In the genomic region with DNA sequence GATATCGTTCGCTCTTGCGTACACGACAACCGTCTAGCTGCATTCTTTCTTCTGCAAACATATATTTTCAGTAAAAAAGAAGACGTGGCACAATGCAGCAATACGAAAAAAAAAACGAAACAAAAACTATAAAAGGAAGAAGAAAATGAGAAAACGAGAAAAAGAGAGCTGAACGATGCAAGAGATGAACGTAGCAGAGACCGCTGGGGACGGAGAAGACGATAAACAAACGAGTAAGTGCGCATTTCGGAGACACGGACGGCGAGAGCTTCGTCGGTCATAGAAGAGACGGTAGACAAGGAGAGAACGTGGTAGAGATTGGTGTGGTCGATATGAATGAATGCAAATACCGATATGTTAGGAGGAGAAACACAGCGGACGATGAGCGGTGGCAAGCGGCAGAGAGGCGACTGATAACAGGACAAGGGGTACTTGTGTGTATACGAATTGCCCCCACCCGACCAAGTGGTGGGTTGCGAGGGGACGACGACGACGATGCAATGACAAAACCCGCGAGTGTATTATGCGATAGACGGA, we compare ENCODE assay signal across 4 worm cellular contexts.
A peak's percentile ranks its signal among the peaks of the same experiment; 100 is the strongest.
TF ChIP-seq lines count a peak whose summit lies in the region.

K04B12.2 (minus strand) TSS at position 51 of the 537 bp plus-strand sequence.

TF ChIP-seq in whole organism, L2 larva, 48 proteins besides CTCF, POLR2A, EP300 and RAD21 (continued from another document):
- TF ChIP-seq ZK546.5 (tag; optimal IDR thresholded peaks at IDR 0.05; lab: Kevin White, UChicago): no peak
- peak; percentile 75 for TF ChIP-seq unc-55 (GFP tag; optimal IDR thresholded peaks at IDR 0.05; lab: Kevin White, UChicago)
- TF ChIP-seq nhr-12 (tag; optimal IDR thresholded peaks at IDR 0.05; lab: Kevin White, UChicago): no peak
- no peak for TF ChIP-seq mbf-1 (tag; optimal IDR thresholded peaks at IDR 0.05; lab: Kevin White, UChicago)
- peak; percentile 63 for TF ChIP-seq lin-11 (tag; optimal IDR thresholded peaks at IDR 0.05; lab: Kevin White, UChicago)
- TF ChIP-seq mdl-1 (tag; optimal IDR thresholded peaks at IDR 0.05; lab: Kevin White, UChicago): peak; percentile 20 to 35
- no peak for TF ChIP-seq nhr-23 (tag; optimal IDR thresholded peaks at IDR 0.05; lab: Kevin White, UChicago)
- peak in 1 of 2 experiments; percentile 64 for TF ChIP-seq lsy-2 (tag; optimal IDR thresholded peaks at IDR 0.05; lab: Kevin White, UChicago)
- no peak for TF ChIP-seq sem-4 (tag; optimal IDR thresholded peaks at IDR 0.05; lab: Kevin White, UChicago)
- peak; percentile 10 for TF ChIP-seq blmp-1 (tag; optimal IDR thresholded peaks at IDR 0.05; lab: Kevin White, UChicago; ENCODE audit: insufficient read depth)
- TF ChIP-seq C34F6.9 (tag; optimal IDR thresholded peaks at IDR 0.05; lab: Kevin White, UChicago): peak; percentile 79

TF ChIP-seq in whole organism, L4 larva, 104 proteins besides CTCF, POLR2A, EP300 and RAD21 (continued from another document and continues in another):
- TF ChIP-seq jun-1 (tag; optimal IDR thresholded peaks at IDR 0.05; lab: Kevin White, UChicago) (peak; percentile 31), lsy-2 (tag; optimal IDR thresholded peaks at IDR 0.05; lab: Kevin White, UChicago) (peak; percentile 41 to 67), unc-39 (tag; optimal IDR thresholded peaks at IDR 0.05; lab: Kevin White, UChicago) (no peak), mep-1 (tag; optimal IDR thresholded peaks at IDR 0.05; lab: Kevin White, UChicago) (peak; percentile 85), nhr-6 (tag; optimal IDR thresholded peaks at IDR 0.05; lab: Kevin White, UChicago) (peak; percentile 84), mxl-3 (GFP tag; optimal IDR thresholded peaks at IDR 0.05; lab: Kevin White, UChicago) (peak; percentile 86), set-16 (GFP tag; IDR thresholded peaks at IDR 0.05; lab: Robert Waterston, UW) (peak; percentile 17; the same call in 1 of the 2 replicates), hlh-30 (tag; optimal IDR thresholded peaks at IDR 0.05; lab: Kevin White, UChicago; ENCODE audit: insufficient read depth) (peak; percentile 60), nhr-11 (tag; optimal IDR thresholded peaks at IDR 0.05; lab: Kevin White, UChicago) (peak; percentile 6), dve-1 (tag; optimal IDR thresholded peaks at IDR 0.05; lab: Kevin White, UChicago; ENCODE audit: insufficient read depth) (peak; percentile 84), egl-27 (tag; optimal IDR thresholded peaks at IDR 0.05; lab: Kevin White, UChicago) (no peak), php-3 (GFP tag; IDR thresholded peaks at IDR 0.05; lab: Robert Waterston, UW) (peak; percentile 35; the same call in 1 of the 2 replicates), Y105C5A.15 (GFP tag; IDR thresholded peaks at IDR 0.05; lab: Robert Waterston, UW) (no peak), arid-1 (GFP tag; conservative IDR thresholded peaks at IDR 0.05; lab: Robert Waterston, UW) (peak; percentile 37; the same call in 1 of the 2 replicates), lin-1 (GFP tag; IDR thresholded peaks at IDR 0.05; lab: Robert Waterston, UW) (peak; percentile 71), nhr-48 (tag; optimal IDR thresholded peaks at IDR 0.05; lab: Kevin White, UChicago) (peak; percentile 51), tag-97 (GFP tag; IDR thresholded peaks at IDR 0.05; lab: Robert Waterston, UW) (no peak), hlh-11 (tag; optimal IDR thresholded peaks at IDR 0.05; lab: Kevin White, UChicago) (peak; percentile 93), nhr-77 (tag; optimal IDR thresholded peaks at IDR 0.05; lab: Kevin White, UChicago) (peak; percentile 95), mes-2 (tag; optimal IDR thresholded peaks at IDR 0.05; lab: Kevin White, UChicago; ENCODE audit: poor library complexity, severe bottlenecking) (peak; percentile 54), madf-9 (GFP tag; conservative IDR thresholded peaks at IDR 0.05; lab: Robert Waterston, UW) (peak; percentile 71; the same call in 1 of the 2 replicates), nhr-28 (tag; optimal IDR thresholded peaks at IDR 0.05; lab: Kevin White, UChicago) (peak; percentile 79), lin-38 (GFP tag; IDR thresholded peaks at IDR 0.05; lab: Robert Waterston, UW) (peak; percentile 71), skn-1 (tag; optimal IDR thresholded peaks at IDR 0.05; lab: Kevin White, UChicago) (no peak), nhr-111 (GFP tag; optimal IDR thresholded peaks at IDR 0.05; lab: Kevin White, UChicago) (no peak), ceh-20 (GFP tag; IDR thresholded peaks at IDR 0.05; lab: Robert Waterston, UW) (no peak), dmd-6 (GFP tag; IDR thresholded peaks at IDR 0.05; lab: Robert Waterston, UW) (peak; percentile 81), nhr-237 (tag; optimal IDR thresholded peaks at IDR 0.05; lab: Kevin White, UChicago) (no peak), egl-43 (GFP tag; IDR thresholded peaks at IDR 0.05; lab: Robert Waterston, UW) (peak; percentile 63; the same call in 1 of the 2 replicates), T26A8.4 (GFP tag; IDR thresholded peaks at IDR 0.05; lab: Robert Waterston, UW) (peak; percentile 70), cey-2 (tag; optimal IDR thresholded peaks at IDR 0.05; lab: Kevin White, UChicago; ENCODE audit: borderline replicate concordance, insufficient read depth) (no peak), rbr-2 (tag; optimal IDR thresholded peaks at IDR 0.05; lab: Kevin White, UChicago) (peak; percentile 80), ztf-11 (tag; optimal IDR thresholded peaks at IDR 0.05; lab: Kevin White, UChicago) (no peak), zip-2 (tag; optimal IDR thresholded peaks at IDR 0.05; lab: Kevin White, UChicago) (no peak), nhr-102 (tag; optimal IDR thresholded peaks at IDR 0.05; lab: Kevin White, UChicago) (peak; percentile 43), hmg-1.1 (GFP tag; IDR thresholded peaks at IDR 0.05; lab: Robert Waterston, UW) (peak; percentile 81), D1046.2 (GFP tag; IDR thresholded peaks at IDR 0.05; lab: Robert Waterston, UW) (no peak)

TF ChIP-seq in whole organism, late embryonic, 69 proteins besides CTCF, POLR2A, EP300 and RAD21 (continued from another document and continues in another):
- no peak for TF ChIP-seq mec-3 (tag; optimal IDR thresholded peaks at IDR 0.05; lab: Kevin White, UChicago; ENCODE audit: borderline replicate concordance)
- no peak for TF ChIP-seq hlh-15 (tag; optimal IDR thresholded peaks at IDR 0.05; lab: Kevin White, UChicago)
- no peak for TF ChIP-seq gmeb-2 (tag; optimal IDR thresholded peaks at IDR 0.05; lab: Kevin White, UChicago)
- peak; percentile 41 for TF ChIP-seq pqm-1 (tag; optimal IDR thresholded peaks at IDR 0.05; lab: Kevin White, UChicago)
- no peak for TF ChIP-seq fkh-6 (tag; optimal IDR thresholded peaks at IDR 0.05; lab: Kevin White, UChicago)
- TF ChIP-seq pha-4 (tag; optimal IDR thresholded peaks at IDR 0.05; lab: Kevin White, UChicago): no peak
- TF ChIP-seq ceh-14 (tag; optimal IDR thresholded peaks at IDR 0.05; lab: Kevin White, UChicago): peak; percentile 23
- peak; percentile 15 for TF ChIP-seq sdc-2 (tag; optimal IDR thresholded peaks at IDR 0.05; lab: Kevin White, UChicago)
- no peak for TF ChIP-seq eyg-1 (tag; optimal IDR thresholded peaks at IDR 0.05; lab: Kevin White, UChicago)
- TF ChIP-seq K02D7.2 (tag; optimal IDR thresholded peaks at IDR 0.05; lab: Kevin White, UChicago): no peak
- TF ChIP-seq ceh-18 (tag; optimal IDR thresholded peaks at IDR 0.05; lab: Kevin White, UChicago): peak; percentile 47
- TF ChIP-seq nfya-1 (tag; optimal IDR thresholded peaks at IDR 0.05; lab: Kevin White, UChicago): peak; percentile 90
- TF ChIP-seq ceh-34 (tag; optimal IDR thresholded peaks at IDR 0.05; lab: Kevin White, UChicago): peak; percentile 65
- TF ChIP-seq hlh-6 (tag; optimal IDR thresholded peaks at IDR 0.05; lab: Kevin White, UChicago): peak; percentile 73
- no peak for TF ChIP-seq F13H6.1 (tag; optimal IDR thresholded peaks at IDR 0.05; lab: Kevin White, UChicago)
- no peak for TF ChIP-seq pag-3 (tag; optimal IDR thresholded peaks at IDR 0.05; lab: Kevin White, UChicago; ENCODE audit: borderline replicate concordance)
- no peak for TF ChIP-seq syd-9 (tag; optimal IDR thresholded peaks at IDR 0.05; lab: Kevin White, UChicago)
- no peak for TF ChIP-seq pax-1 (tag; optimal IDR thresholded peaks at IDR 0.05; lab: Kevin White, UChicago)
- no peak for TF ChIP-seq lin-11 (tag; optimal IDR thresholded peaks at IDR 0.05; lab: Kevin White, UChicago)
- no peak for TF ChIP-seq ceh-19 (GFP tag; optimal IDR thresholded peaks at IDR 0.05; lab: Kevin White, UChicago)
- no peak for TF ChIP-seq fkh-10 (GFP tag; optimal IDR thresholded peaks at IDR 0.05; lab: Kevin White, UChicago)
- TF ChIP-seq C38D4.7 (GFP tag; optimal IDR thresholded peaks at IDR 0.05; lab: Kevin White, UChicago): no peak
- no peak for TF ChIP-seq hlh-13 (GFP tag; optimal IDR thresholded peaks at IDR 0.05; lab: Kevin White, UChicago)
- no peak for TF ChIP-seq ceh-6 (GFP tag; optimal IDR thresholded peaks at IDR 0.05; lab: Kevin White, UChicago)
- peak; percentile 75 for TF ChIP-seq elt-2 (tag; optimal IDR thresholded peaks at IDR 0.05; lab: Kevin White, UChicago)
- peak; percentile 43 for TF ChIP-seq ref-2 (tag; optimal IDR thresholded peaks at IDR 0.05; lab: Kevin White, UChicago)
- TF ChIP-seq unc-86 (tag; optimal IDR thresholded peaks at IDR 0.05; lab: Kevin White, UChicago): no peak
- peak; percentile 55 for TF ChIP-seq ceh-31 (tag; optimal IDR thresholded peaks at IDR 0.05; lab: Kevin White, UChicago)
- TF ChIP-seq lim-6 (tag; optimal IDR thresholded peaks at IDR 0.05; lab: Kevin White, UChicago): peak; percentile 36
- peak; percentile 80 for TF ChIP-seq unc-55 (GFP tag; optimal IDR thresholded peaks at IDR 0.05; lab: Kevin White, UChicago)
- TF ChIP-seq pha-2 (tag; optimal IDR thresholded peaks at IDR 0.05; lab: Kevin White, UChicago): peak; percentile 66
- no peak for TF ChIP-seq T23F11.4 (GFP tag; optimal IDR thresholded peaks at IDR 0.05; lab: Kevin White, UChicago)
- TF ChIP-seq ceh-9 (tag; optimal IDR thresholded peaks at IDR 0.05; lab: Kevin White, UChicago): no peak
- TF ChIP-seq pat-9 (tag; optimal IDR thresholded peaks at IDR 0.05; lab: Kevin White, UChicago): no peak
- TF ChIP-seq ceh-24 (tag; optimal IDR thresholded peaks at IDR 0.05; lab: Kevin White, UChicago): no peak
- TF ChIP-seq ama-1 (optimal IDR thresholded peaks at IDR 0.05; lab: Kevin White, UChicago): no peak
- peak; percentile 29 for TF ChIP-seq C08G9.2 (tag; optimal IDR thresholded peaks at IDR 0.05; lab: Kevin White, UChicago)
- TF ChIP-seq che-1 (tag; optimal IDR thresholded peaks at IDR 0.05; lab: Kevin White, UChicago): no peak
- no peak for TF ChIP-seq odd-2 (tag; optimal IDR thresholded peaks at IDR 0.05; lab: Kevin White, UChicago)
- no peak for TF ChIP-seq unc-42 (tag; optimal IDR thresholded peaks at IDR 0.05; lab: Kevin White, UChicago)
- TF ChIP-seq dmd-4 (tag; optimal IDR thresholded peaks at IDR 0.05; lab: Kevin White, UChicago; ENCODE audit: borderline replicate concordance): no peak
- TF ChIP-seq ceh-22 (tag; optimal IDR thresholded peaks at IDR 0.05; lab: Kevin White, UChicago): peak; percentile 62

TF ChIP-seq in whole organism, mixed stage, embryonic, 35 proteins besides CTCF, POLR2A, EP300 and RAD21 (continued from another document):
- peak; percentile 18 for TF ChIP-seq ces-1 (GFP tag; optimal IDR thresholded peaks at IDR 0.05; lab: Kevin White, UChicago)
